Worm (Caenorhabditis elegans) whole organism, L2 larva: ENCODE data around the gene twk-9.
A peak's percentile ranks its signal among the peaks of the same experiment; 100 is the strongest.

Source experiments
- C34F6.9 ChIP-seq: fragments of 150-350 bp; optimal IDR thresholded peaks from 2 replicates; lab custom pipeline; 2014; ENCODE audit warnings: missing biosample characterization, missing genetic modification characterization
- F13H6.1 ChIP-seq: sonication (generic microtip); optimal IDR thresholded peaks from 2 replicates; lab custom pipeline; 2016; ENCODE audit warnings: missing genetic modification characterization, missing compliant biosample characterization
- Y55F3AM.14 ChIP-seq: fragments of 200-800 bp; sonication (Bioruptor generic); optimal IDR thresholded peaks from 2 replicates; lab custom pipeline; 2018; ENCODE audit warnings: mild to moderate bottlenecking, missing genetic modification characterization, missing compliant biosample characterization
- ZK546.5 ChIP-seq: sonication (generic microtip); optimal IDR thresholded peaks from 2 replicates; lab custom pipeline; 2017; ENCODE audit warnings: missing biosample characterization, missing genetic modification characterization
- aly-2 ChIP-seq: fragments of 150-350 bp; optimal IDR thresholded peaks from 2 replicates; lab custom pipeline; 2014; ENCODE audit warnings: missing biosample characterization, missing genetic modification characterization
- ama-1 ChIP-seq: fragments of 150-350 bp; optimal IDR thresholded peaks from 2 replicates; lab custom pipeline; 2018; ENCODE audit warnings: inconsistent platforms
- blmp-1 ChIP-seq: sonication (generic microtip); optimal IDR thresholded peaks from 2 replicates; lab custom pipeline; 2017; ENCODE audit warnings: missing genetic modification characterization, mild to moderate bottlenecking, missing compliant biosample characterization, antibody characterized with exemption, moderate library complexity; ENCODE audit not compliant: insufficient read depth
- ceh-16 ChIP-seq: fragments of 150-350 bp; optimal IDR thresholded peaks from 2 replicates; lab custom pipeline; 2014; ENCODE audit warnings: missing biosample characterization, missing genetic modification characterization
- ceh-82 ChIP-seq: fragments of 150-350 bp; optimal IDR thresholded peaks from 2 replicates; lab custom pipeline; 2014; ENCODE audit warnings: missing biosample characterization, missing genetic modification characterization
- crh-2 ChIP-seq: sonication (generic microtip); optimal IDR thresholded peaks from 2 replicates; lab custom pipeline; 2017; ENCODE audit warnings: missing biosample characterization, missing genetic modification characterization
- dmd-4 ChIP-seq: sonication (generic microtip); optimal IDR thresholded peaks from 2 replicates; lab custom pipeline; 2017; ENCODE audit warnings: missing biosample characterization, missing genetic modification characterization
- egl-27 ChIP-seq: sonication (generic microtip); optimal IDR thresholded peaks from 3 replicates; lab custom pipeline; 2017; ENCODE audit warnings: missing biosample characterization, missing genetic modification reagents, missing genetic modification characterization
- elt-1 ChIP-seq: fragments of 150-350 bp; optimal IDR thresholded peaks from 2 replicates; lab custom pipeline; 2014; ENCODE audit warnings: missing biosample characterization, missing genetic modification characterization
- elt-3 ChIP-seq: sonication (generic microtip); optimal IDR thresholded peaks from 2 replicates; lab custom pipeline; 2017; ENCODE audit warnings: missing biosample characterization, missing genetic modification characterization
- fos-1 ChIP-seq: fragments of 150-350 bp; optimal IDR thresholded peaks from 2 replicates; lab custom pipeline; 2014; ENCODE audit warnings: missing biosample characterization, missing genetic modification characterization
- gmeb-1 ChIP-seq: fragments of 150-350 bp; optimal IDR thresholded peaks from 2 replicates; lab custom pipeline; 2014; ENCODE audit warnings: missing biosample characterization, missing genetic modification characterization
- lin-11 ChIP-seq: fragments of 150-350 bp; sonication (generic microtip); optimal IDR thresholded peaks from 2 replicates; lab custom pipeline; 2014; ENCODE audit warnings: missing biosample characterization, missing genetic modification characterization, inconsistent platforms, mixed read lengths
- lin-13 ChIP-seq: fragments of 150-350 bp; optimal IDR thresholded peaks from 2 replicates; lab custom pipeline; 2014; ENCODE audit warnings: missing biosample characterization, missing genetic modification reagents, missing genetic modification characterization
- lsy-2 ChIP-seq, 2 experiments: fragments of 150-350 bp in 1 of 2; sonication (generic microtip) in 1 of 2; optimal IDR thresholded peaks; 2 replicates each; lab custom pipeline; 2014 to 2017; ENCODE audit warnings: missing biosample characterization in 2 of 2, missing genetic modification characterization in 2 of 2
- mab-5 ChIP-seq: fragments of 150-350 bp; optimal IDR thresholded peaks from 2 replicates; lab custom pipeline; 2014; ENCODE audit warnings: missing biosample characterization, missing genetic modification characterization
- mdl-1 ChIP-seq, 2 experiments: fragments of 150-350 bp in 1 of 2; sonication (generic microtip) in 1 of 2; optimal IDR thresholded peaks; 2 replicates each; lab custom pipeline; 2017; ENCODE audit warnings: missing biosample characterization in 2 of 2, missing genetic modification characterization in 2 of 2
- nhr-11 ChIP-seq: fragments of 150-350 bp; optimal IDR thresholded peaks from 2 replicates; lab custom pipeline; 2014; ENCODE audit warnings: missing biosample characterization, missing genetic modification characterization
- nhr-12 ChIP-seq: fragments of 150-350 bp; optimal IDR thresholded peaks from 2 replicates; lab custom pipeline; 2014; ENCODE audit warnings: missing biosample characterization, missing genetic modification characterization
- nhr-129 ChIP-seq: fragments of 150-350 bp; optimal IDR thresholded peaks from 2 replicates; lab custom pipeline; 2014; ENCODE audit warnings: missing biosample characterization, missing genetic modification characterization
- nhr-21 ChIP-seq: fragments of 150-350 bp; optimal IDR thresholded peaks from 2 replicates; lab custom pipeline; 2014; ENCODE audit warnings: missing biosample characterization, missing genetic modification characterization
- nhr-23 ChIP-seq: fragments of 150-350 bp; optimal IDR thresholded peaks from 2 replicates; lab custom pipeline; 2014; ENCODE audit warnings: missing biosample characterization, missing genetic modification reagents, missing genetic modification characterization
- nhr-237 ChIP-seq: fragments of 150-350 bp; optimal IDR thresholded peaks from 2 replicates; lab custom pipeline; 2014; ENCODE audit warnings: missing biosample characterization, missing genetic modification characterization
- nhr-6 ChIP-seq: fragments of 150-350 bp; optimal IDR thresholded peaks from 2 replicates; lab custom pipeline; 2014; ENCODE audit warnings: missing biosample characterization, missing genetic modification characterization
- nhr-77 ChIP-seq: fragments of 150-350 bp; optimal IDR thresholded peaks from 2 replicates; lab custom pipeline; 2014; ENCODE audit warnings: missing biosample characterization, missing genetic modification characterization
- peb-1 ChIP-seq: fragments of 150-350 bp; optimal IDR thresholded peaks from 2 replicates; lab custom pipeline; 2014; ENCODE audit warnings: missing biosample characterization, missing genetic modification characterization
- skn-1 ChIP-seq: sonication (generic microtip); optimal IDR thresholded peaks from 2 replicates; lab custom pipeline; 2017; ENCODE audit warnings: missing biosample characterization, missing genetic modification characterization
- sma-3 ChIP-seq: sonication (generic microtip); optimal IDR thresholded peaks from 2 replicates; lab custom pipeline; 2016; ENCODE audit warnings: missing genetic modification reagents, missing genetic modification characterization, missing compliant biosample characterization
- sma-9 ChIP-seq, 2 experiments: fragments of 150-350 bp in 1 of 2; sonication (generic microtip) in 1 of 2; optimal IDR thresholded peaks; 2 replicates each; lab custom pipeline; 2014 to 2016; ENCODE audit warnings: missing genetic modification characterization in 2 of 2, mild to moderate bottlenecking in 1 of 2, missing biosample characterization in 1 of 2, missing compliant biosample characterization in 1 of 2, missing genetic modification reagents in 1 of 2, moderate library complexity in 1 of 2
- snpc-4 ChIP-seq: fragments of 150-350 bp; optimal IDR thresholded peaks from 2 replicates; lab custom pipeline; 2014; ENCODE audit warnings: missing biosample characterization, missing genetic modification characterization
- unc-55 ChIP-seq: fragments of 150-350 bp; sonication (generic microtip); optimal IDR thresholded peaks from 3 replicates; lab custom pipeline; 2014; ENCODE audit warnings: missing biosample characterization, missing genetic modification reagents, missing genetic modification characterization
- unc-62 ChIP-seq: fragments of 150-350 bp; optimal IDR thresholded peaks from 2 replicates; lab custom pipeline; 2014; ENCODE audit warnings: missing biosample characterization, missing genetic modification reagents, missing genetic modification characterization
- ztf-1 ChIP-seq: fragments of 200-800 bp; sonication (Bioruptor generic); conservative IDR thresholded peaks from 2 replicates; pipeline ENCODE4 v1.3.6; 2022; ENCODE audit warnings: missing genetic modification characterization, missing compliant biosample characterization
- ztf-11 ChIP-seq: sonication (generic microtip); optimal IDR thresholded peaks from 2 replicates; lab custom pipeline; 2017; ENCODE audit warnings: missing biosample characterization, missing genetic modification characterization
- ztf-4 ChIP-seq: fragments of 150-350 bp; optimal IDR thresholded peaks from 2 replicates; lab custom pipeline; 2014; ENCODE audit warnings: missing biosample characterization, missing genetic modification characterization

The twk-9 gene

DNA sequence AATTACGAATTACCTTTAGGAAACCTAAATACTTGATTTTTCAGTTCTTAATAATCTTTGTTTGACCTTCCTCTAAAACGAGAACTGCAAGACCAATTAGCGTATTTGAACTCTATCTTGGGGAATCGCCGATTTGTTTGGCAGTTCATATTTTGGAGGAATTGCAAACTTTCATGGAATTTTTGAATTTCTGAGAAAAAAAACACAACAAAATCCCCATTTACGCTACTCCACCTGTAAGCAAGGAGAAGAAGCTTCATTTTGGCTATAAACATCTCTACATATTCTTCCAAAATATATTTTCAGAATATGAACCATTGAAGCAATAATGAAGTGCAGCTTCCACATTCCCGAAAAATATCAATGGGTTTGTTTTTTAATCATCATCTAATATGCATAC, at the start of gene twk-9:
TSS of gene twk-9 (plus strand) at position 301 of the 400 bp plus-strand sequence.
- TF ChIP-seq ama-1 (lab: Kevin White, UChicago): no peak
- TF ChIP-seq skn-1: no peak
- no peak for TF ChIP-seq Y55F3AM.14
- no peak for TF ChIP-seq ZK546.5
- no peak for TF ChIP-seq elt-3 (tag; lab: Kevin White, UChicago)
- no peak for TF ChIP-seq unc-62 (GFP tag; lab: Kevin White, UChicago)
- no peak for TF ChIP-seq mdl-1 (tag; optimal IDR thresholded peaks at IDR 0.05; lab: Kevin White, UChicago)
- TF ChIP-seq nhr-23 (tag; lab: Kevin White, UChicago): no peak
- TF ChIP-seq dmd-4 (tag; lab: Kevin White, UChicago): no peak
- no peak for TF ChIP-seq nhr-237 (tag; lab: Kevin White, UChicago)

ce11 chrIV:9643188-9643587, 49.8 kb upstream of the twk-9 start, which contains the start of gene degl-2:
TSS of gene degl-2 (plus strand) at chrIV:9643488.
- no peak for TF ChIP-seq Y55F3AM.14
- TF ChIP-seq snpc-4 (tag; lab: Kevin White, UChicago): no peak
- no peak for TF ChIP-seq dmd-4 (tag; lab: Kevin White, UChicago)
- no peak for TF ChIP-seq nhr-237 (tag; lab: Kevin White, UChicago)
- TF ChIP-seq egl-27: no peak
- no peak for TF ChIP-seq lin-13 (GFP tag; lab: Kevin White, UChicago)
- TF ChIP-seq nhr-21 (tag; lab: Kevin White, UChicago): no peak
- TF ChIP-seq ZK546.5: no peak
- TF ChIP-seq lsy-2 (tag; optimal IDR thresholded peaks at IDR 0.05; lab: Kevin White, UChicago): no peak
- TF ChIP-seq ztf-4 (tag; lab: Kevin White, UChicago): no peak
- TF ChIP-seq ceh-16 (tag; lab: Kevin White, UChicago): no peak
- no peak for TF ChIP-seq lin-11 (tag; lab: Kevin White, UChicago)
- TF ChIP-seq elt-1: no peak
- no peak for TF ChIP-seq nhr-23 (tag; lab: Kevin White, UChicago)

ce11 chrIV:9647789-9648361, 45.1 kb upstream of the twk-9 start, which contains the start of gene amph-1:
TSS of gene amph-1 (minus strand) at chrIV:9647873.
- peak; percentile 50 for TF ChIP-seq blmp-1 (tag; lab: Kevin White, UChicago)
- peak; percentile 1 for TF ChIP-seq sma-3
- TF ChIP-seq lsy-2 (tag; optimal IDR thresholded peaks at IDR 0.05; lab: Kevin White, UChicago): peak in 1 of 2 experiments; percentile 41
- no peak for TF ChIP-seq nhr-6
- peak; percentile 48 for TF ChIP-seq unc-55 (GFP tag; lab: Kevin White, UChicago)
- peak; percentile 78 for TF ChIP-seq crh-2
- TF ChIP-seq skn-1: no peak
- peak; percentile 42 for TF ChIP-seq F13H6.1 (tag; lab: Kevin White, UChicago)
- no peak for TF ChIP-seq lin-13 (GFP tag; lab: Kevin White, UChicago)
- peak; percentile 54 for TF ChIP-seq fos-1 (tag; lab: Kevin White, UChicago)
- peak; percentile 31 for TF ChIP-seq nhr-129
- no peak for TF ChIP-seq ceh-82 (tag; lab: Kevin White, UChicago)
- no peak for TF ChIP-seq Y55F3AM.14
- TF ChIP-seq sma-9 (GFP tag; optimal IDR thresholded peaks at IDR 0.05; lab: Kevin White, UChicago): peak; percentile 51
- no peak for TF ChIP-seq sma-9 (tag; optimal IDR thresholded peaks at IDR 0.05; lab: Kevin White, UChicago)
- TF ChIP-seq nhr-21 (tag; lab: Kevin White, UChicago): peak; percentile 2
- TF ChIP-seq C34F6.9 (tag; lab: Kevin White, UChicago): peak; percentile 81
- no peak for TF ChIP-seq ztf-1 (GFP tag; lab: Robert Waterston, UW)

- TF ChIP-seq sma-3: no peak
- TF ChIP-seq mab-5 (tag; lab: Kevin White, UChicago): no peak
- no peak for TF ChIP-seq nhr-11 (tag; lab: Kevin White, UChicago)
- TF ChIP-seq elt-1: no peak
- TF ChIP-seq ztf-4 (tag; lab: Kevin White, UChicago): no peak
- TF ChIP-seq nhr-12 (tag; lab: Kevin White, UChicago): no peak
- no peak for TF ChIP-seq nhr-77 (tag; lab: Kevin White, UChicago)
- no peak for TF ChIP-seq ceh-82 (tag; lab: Kevin White, UChicago)
- no peak for TF ChIP-seq blmp-1 (tag; lab: Kevin White, UChicago)
- no peak for TF ChIP-seq snpc-4 (tag; lab: Kevin White, UChicago)
- no peak for TF ChIP-seq nhr-23 (tag; lab: Kevin White, UChicago)
- no peak for TF ChIP-seq peb-1 (tag; lab: Kevin White, UChicago)
- TF ChIP-seq Y55F3AM.14: no peak
- TF ChIP-seq sma-9 (GFP tag; optimal IDR thresholded peaks at IDR 0.05; lab: Kevin White, UChicago): no peak
- TF ChIP-seq sma-9 (tag; optimal IDR thresholded peaks at IDR 0.05; lab: Kevin White, UChicago): no peak
- TF ChIP-seq aly-2: no peak
- TF ChIP-seq skn-1: no peak
- TF ChIP-seq nhr-21 (tag; lab: Kevin White, UChicago): no peak
- no peak for TF ChIP-seq gmeb-1
- TF ChIP-seq ztf-11: no peak
These were observed 44.3 kb upstream of the twk-9 start, which contains the start of gene srm-3 for ce11 chrIV:9648682-9649081. TSS of gene srm-3 (plus strand) at chrIV:9648982.
